Worm (Caenorhabditis elegans) whole organism, young adult: ENCODE measurements around the gene F56D6.13.

Experiments
- F22D6.2 ChIP-seq: sonication (generic microtip); optimal IDR thresholded peaks from 2 replicates; lab custom pipeline; 2016; ENCODE audit warnings: mild to moderate bottlenecking, missing genetic modification characterization, missing compliant biosample characterization
- T26A5.8 ChIP-seq: sonication (generic microtip); optimal IDR thresholded peaks from 2 replicates; lab custom pipeline; 2016; ENCODE audit warnings: missing genetic modification characterization, missing compliant biosample characterization
- ama-1 ChIP-seq, 3 experiments: fragments of 150-350 bp in 1 of 3; sonication (generic microtip) in 2 of 3; optimal IDR thresholded peaks; 2 replicates each; lab custom pipeline; 2014 to 2018; ENCODE audit warnings: missing biosample characterization in 2 of 3, missing genetic modification characterization in 2 of 3, missing genetic modification reagents in 2 of 3
- attf-5 ChIP-seq: fragments of 200-800 bp; sonication (Bioruptor generic); optimal IDR thresholded peaks from 2 replicates; lab custom pipeline; 2018; ENCODE audit warnings: mild to moderate bottlenecking, missing genetic modification characterization, missing compliant biosample characterization
- bed-2 ChIP-seq: fragments of 200-800 bp; sonication (Bioruptor generic); IDR thresholded peaks from 2 replicates; pipeline ENCODE4 v1.3.6; 2022; ENCODE audit warnings: missing genetic modification reagents, missing genetic modification characterization, missing compliant biosample characterization
- ccch-3 ChIP-seq: fragments of 200-800 bp; sonication (Bioruptor generic); optimal IDR thresholded peaks from 2 replicates; lab custom pipeline; 2018; ENCODE audit warnings: mild to moderate bottlenecking, missing genetic modification characterization, missing compliant biosample characterization
- efl-1 ChIP-seq: fragments of 150-350 bp; optimal IDR thresholded peaks from 2 replicates; lab custom pipeline; 2014; ENCODE audit warnings: missing biosample characterization, missing genetic modification reagents, missing genetic modification characterization
- nhr-90 ChIP-seq: sonication (generic microtip); optimal IDR thresholded peaks from 2 replicates; lab custom pipeline; 2016; ENCODE audit warnings: missing genotype, mild to moderate bottlenecking, missing genetic modification characterization, missing compliant biosample characterization
- pha-4 ChIP-seq: fragments of 150-350 bp; sonication (generic microtip); optimal IDR thresholded peaks from 2 replicates; lab custom pipeline; 2014; ENCODE audit warnings: missing biosample characterization, missing genetic modification reagents, missing genetic modification characterization
- snpc-3.4 ChIP-seq: sonication (generic microtip); optimal IDR thresholded peaks from 2 replicates; lab custom pipeline; 2017; ENCODE audit warnings: missing genetic modification characterization, mild to moderate bottlenecking, missing compliant biosample characterization, antibody characterized with exemption, moderate library complexity, missing genotype, missing genetic modification reagents
- snpc-4 ChIP-seq, 5 experiments: fragments of 150-350 bp in 1 of 5; sonication (generic microtip) in 4 of 5; optimal IDR thresholded peaks; 2 replicates each; lab custom pipeline; 2014 to 2018; ENCODE audit warnings: missing genetic modification characterization in 5 of 5, missing biosample characterization in 3 of 5, antibody characterized with exemption in 2 of 5, mild to moderate bottlenecking in 2 of 5, missing compliant biosample characterization in 2 of 5, missing genotype in 2 of 5, moderate library complexity in 2 of 5, missing genetic modification reagents in 1 of 5
- ztf-25 ChIP-seq: fragments of 200-800 bp; sonication (Bioruptor generic); IDR thresholded peaks from 2 replicates; pipeline ENCODE4 v1.3.6; 2022; ENCODE audit warnings: missing genetic modification reagents, missing genetic modification characterization, missing compliant biosample characterization

- TF ChIP-seq nhr-90 (tag; lab: Kevin White, UChicago) (no peak), F22D6.2 (tag; lab: Kevin White, UChicago) (no peak), ztf-25 (GFP tag; lab: Robert Waterston, UW) (no peak), efl-1 (GFP tag; lab: Kevin White, UChicago) (no peak), ccch-3 (no peak), T26A5.8 (no peak), snpc-3.4 (tag; lab: Kevin White, UChicago) (no peak), bed-2 (GFP tag; lab: Robert Waterston, UW) (no peak), pha-4 (no peak), attf-5 (no peak), snpc-4 (GFP tag; optimal IDR thresholded peaks at IDR 0.05; lab: Kevin White, UChicago) (no peak), snpc-4 (tag; optimal IDR thresholded peaks at IDR 0.05; lab: Kevin White, UChicago) (no peak), ama-1 (optimal IDR thresholded peaks at IDR 0.05; lab: Kevin White, UChicago) (no peak), ama-1 (GFP tag; optimal IDR thresholded peaks at IDR 0.05; lab: Kevin White, UChicago) (no peak)
Observed at ce11 chrIV:3866018-3866417, 43.2 kb upstream of the F56D6.13 start.
